Fruit fly (Drosophila melanogaster) whole organism, embryonic: ENCODE results near the gene Cbp20.

Experiments used
- Adf1 ChIP-seq: fragments of 200-800 bp; sonication (Bioruptor generic); IDR thresholded peaks from 2 replicates; pipeline ENCODE4 v1.3.6; 2022; ENCODE audit warnings: missing biosample characterization, missing genetic modification characterization
- B-H2 ChIP-seq: fragments of 200-800 bp; sonication (Bioruptor generic); optimal IDR thresholded peaks from 2 replicates; lab custom pipeline; 2018; ENCODE audit warnings: missing biosample characterization, mild to moderate bottlenecking, missing genetic modification characterization
- BEAF-32 ChIP-seq: fragments of 200-800 bp; sonication (Bioruptor generic); optimal IDR thresholded peaks from 3 replicates; lab custom pipeline; 2017; ENCODE audit warnings: missing biosample characterization, missing genetic modification characterization, mild to moderate bottlenecking, moderate library complexity, missing genetic modification reagents
- Blimp-1 ChIP-seq: fragments of 200-800 bp; sonication (Bioruptor generic); optimal IDR thresholded peaks from 3 replicates; lab custom pipeline; 2018; ENCODE audit warnings: missing biosample characterization, missing genetic modification characterization, mild to moderate bottlenecking, moderate library complexity, missing genetic modification reagents
- CG10274 ChIP-seq: fragments of 200-800 bp; sonication (Bioruptor generic); optimal IDR thresholded peaks from 3 replicates; lab custom pipeline; 2017; ENCODE audit warnings: missing biosample characterization, mild to moderate bottlenecking, missing genetic modification characterization
- CG10462 ChIP-seq: fragments of 200-800 bp; sonication (Bioruptor generic); optimal IDR thresholded peaks from 2 replicates; lab custom pipeline; 2016; ENCODE audit warnings: missing biosample characterization, missing genetic modification characterization
- CG15514 ChIP-seq: fragments of 200-800 bp; sonication (Bioruptor generic); optimal IDR thresholded peaks from 3 replicates; lab custom pipeline; 2017; ENCODE audit warnings: missing biosample characterization, missing genetic modification characterization, mild to moderate bottlenecking, moderate library complexity, missing genetic modification reagents
- CG16815 ChIP-seq: fragments of 200-800 bp; sonication (Bioruptor generic); optimal IDR thresholded peaks from 3 replicates; lab custom pipeline; 2017; ENCODE audit warnings: missing biosample characterization, mild to moderate bottlenecking, missing genetic modification characterization
- CG17612 ChIP-seq: fragments of 200-800 bp; sonication (Bioruptor generic); IDR thresholded peaks from 2 replicates; pipeline ENCODE4 v1.3.6; 2022; ENCODE audit warnings: missing biosample characterization, missing genetic modification characterization
- CG18619 ChIP-seq: fragments of 200-800 bp; sonication (Bioruptor generic); optimal IDR thresholded peaks from 3 replicates; lab custom pipeline; 2017; ENCODE audit warnings: missing biosample characterization, mild to moderate bottlenecking, missing genetic modification characterization
- CG6854 ChIP-seq: fragments of 200-800 bp; sonication (Bioruptor generic); optimal IDR thresholded peaks from 3 replicates; lab custom pipeline; 2017; ENCODE audit warnings: missing biosample characterization, mild to moderate bottlenecking, missing genetic modification characterization
- CG7745 ChIP-seq: fragments of 200-800 bp; sonication (Bioruptor generic); optimal IDR thresholded peaks from 2 replicates; lab custom pipeline; 2018; ENCODE audit warnings: missing biosample characterization, mild to moderate bottlenecking, missing genetic modification characterization, moderate library complexity
- CG7786 ChIP-seq: fragments of 200-800 bp; sonication (Bioruptor generic); optimal IDR thresholded peaks from 2 replicates; lab custom pipeline; 2016; ENCODE audit warnings: missing biosample characterization, missing genetic modification characterization
- CG7839 ChIP-seq: fragments of 200-800 bp; sonication (Bioruptor generic); optimal IDR thresholded peaks from 3 replicates; lab custom pipeline; 2018; ENCODE audit warnings: missing biosample characterization, mild to moderate bottlenecking, missing genetic modification characterization, moderate library complexity
- CG9727 ChIP-seq: fragments of 200-800 bp; sonication (Bioruptor generic); optimal IDR thresholded peaks from 3 replicates; lab custom pipeline; 2017; ENCODE audit warnings: missing biosample characterization, mild to moderate bottlenecking, missing genetic modification characterization
- CHES-1-like ChIP-seq: fragments of 200-800 bp; sonication (Bioruptor generic); optimal IDR thresholded peaks from 2 replicates; lab custom pipeline; 2016; ENCODE audit warnings: missing biosample characterization, missing genetic modification characterization
- D ChIP-seq, 2 experiments: fragments of 200-800 bp in 1 of 2; fragments of >200 bp in 1 of 2; sonication (Bioruptor generic) in 1 of 2; optimal IDR thresholded peaks; 2 replicates in 1 of 2; 3 replicates in 1 of 2; lab custom pipeline; 2017; ENCODE audit warnings: mild to moderate bottlenecking in 1 of 2, missing biosample characterization in 1 of 2, missing genetic modification characterization in 1 of 2, missing genetic modification reagents in 1 of 2
- Dll ChIP-seq: fragments of 200-800 bp; sonication (Bioruptor generic); IDR thresholded peaks from 4 replicates; pipeline ENCODE4 v1.3.6; 2022; ENCODE audit warnings: missing biosample characterization, missing genetic modification characterization; ENCODE audit not compliant: partially characterized antibody
- Doc2 ChIP-seq: fragments of 200-800 bp; sonication (Bioruptor generic); IDR thresholded peaks from 2 replicates; pipeline ENCODE4 v1.3.6; 2022; ENCODE audit warnings: missing biosample characterization, missing genetic modification characterization
- Dp ChIP-seq: fragments of 200-800 bp; sonication (Bioruptor generic); optimal IDR thresholded peaks from 2 replicates; lab custom pipeline; 2018; ENCODE audit warnings: missing biosample characterization, mild to moderate bottlenecking, missing genetic modification characterization, moderate library complexity
- Dref ChIP-seq: fragments of 200-800 bp; sonication (Bioruptor generic); IDR thresholded peaks from 2 replicates; pipeline ENCODE4 v1.3.6; 2022; ENCODE audit warnings: missing biosample characterization, missing genetic modification characterization
- Fer3 ChIP-seq: fragments of 200-800 bp; sonication (Bioruptor generic); optimal IDR thresholded peaks from 2 replicates; lab custom pipeline; 2018; ENCODE audit warnings: missing biosample characterization, mild to moderate bottlenecking, missing genetic modification characterization, moderate library complexity
- HLHmδ ChIP-seq: fragments of 200-800 bp; sonication (Bioruptor generic); optimal IDR thresholded peaks from 2 replicates; lab custom pipeline; 2018; ENCODE audit warnings: missing biosample characterization, mild to moderate bottlenecking, missing genetic modification characterization, moderate library complexity
- Hmx ChIP-seq: fragments of 200-800 bp; sonication (Bioruptor generic); optimal IDR thresholded peaks from 2 replicates; lab custom pipeline; 2016; ENCODE audit warnings: missing biosample characterization, missing genetic modification characterization
- Jarid2 ChIP-seq: fragments of 200-800 bp; sonication (Bioruptor generic); optimal IDR thresholded peaks from 3 replicates; lab custom pipeline; 2017; ENCODE audit warnings: mild to moderate bottlenecking, missing biosample characterization, missing genetic modification reagents, missing genetic modification characterization
- Lhr ChIP-seq: fragments of 200-800 bp; sonication (Bioruptor generic); optimal IDR thresholded peaks from 3 replicates; lab custom pipeline; 2017; ENCODE audit warnings: mild to moderate bottlenecking, missing biosample characterization, missing genetic modification reagents, missing genetic modification characterization
- Neu2 ChIP-seq: fragments of 200-800 bp; sonication (Bioruptor generic); optimal IDR thresholded peaks from 3 replicates; lab custom pipeline; 2016; ENCODE audit warnings: missing biosample characterization, missing genetic modification characterization, borderline replicate concordance
- Six4 ChIP-seq: fragments of 200-800 bp; sonication (Bioruptor generic); optimal IDR thresholded peaks from 2 replicates; lab custom pipeline; 2016; ENCODE audit warnings: missing biosample characterization, missing genetic modification characterization
- Sry-β ChIP-seq: fragments of 200-800 bp; sonication (Bioruptor generic); optimal IDR thresholded peaks from 2 replicates; lab custom pipeline; 2018; ENCODE audit warnings: missing biosample characterization, mild to moderate bottlenecking, missing genetic modification characterization, moderate library complexity
- Sry-δ ChIP-seq: fragments of 200-800 bp; sonication (Bioruptor generic); optimal IDR thresholded peaks from 2 replicates; lab custom pipeline; 2016; ENCODE audit warnings: missing biosample characterization, missing genetic modification characterization
- al ChIP-seq: fragments of 200-800 bp; sonication (Bioruptor generic); IDR thresholded peaks from 2 replicates; pipeline ENCODE4 v1.3.6; 2022; ENCODE audit warnings: missing biosample characterization, missing genetic modification characterization
- ato ChIP-seq: fragments of 200-800 bp; sonication (Bioruptor generic); IDR thresholded peaks from 2 replicates; pipeline ENCODE4 v1.3.6; 2022; ENCODE audit warnings: missing biosample characterization, missing genetic modification characterization; ENCODE audit not compliant: partially characterized antibody
- bab2 ChIP-seq: fragments of 200-800 bp; sonication (Bioruptor generic); optimal IDR thresholded peaks from 2 replicates; lab custom pipeline; 2016; ENCODE audit warnings: missing biosample characterization, missing genetic modification characterization
- br ChIP-seq: fragments of >200 bp; optimal IDR thresholded peaks from 2 replicates; lab custom pipeline; 2017
- cg ChIP-seq: fragments of 200-800 bp; sonication (Bioruptor generic); optimal IDR thresholded peaks from 3 replicates; lab custom pipeline; 2019; ENCODE audit warnings: missing biosample characterization, mild to moderate bottlenecking, missing genetic modification characterization, moderate library complexity
- corto ChIP-seq: fragments of 200-800 bp; sonication (Bioruptor generic); optimal IDR thresholded peaks from 2 replicates; lab custom pipeline; 2016; ENCODE audit warnings: missing biosample characterization, mild to moderate bottlenecking, missing genetic modification characterization, moderate library complexity
- cwo ChIP-seq: fragments of 200-800 bp; sonication (Bioruptor generic); optimal IDR thresholded peaks from 3 replicates; lab custom pipeline; 2017; ENCODE audit warnings: missing biosample characterization, missing genetic modification characterization, mild to moderate bottlenecking, moderate library complexity, missing genetic modification reagents
- dysf ChIP-seq: fragments of 200-800 bp; sonication (Bioruptor generic); IDR thresholded peaks from 3 replicates; pipeline ENCODE4 v1.3.6; 2022; ENCODE audit warnings: missing biosample characterization, missing genetic modification characterization
- gem ChIP-seq: fragments of 200-800 bp; sonication (Bioruptor generic); optimal IDR thresholded peaks from 2 replicates; lab custom pipeline; 2019; ENCODE audit warnings: missing biosample characterization, mild to moderate bottlenecking, missing genetic modification characterization, moderate library complexity
- gsb-n ChIP-seq: fragments of 200-800 bp; sonication (Bioruptor generic); optimal IDR thresholded peaks from 3 replicates; lab custom pipeline; 2018; ENCODE audit warnings: missing biosample characterization, mild to moderate bottlenecking, missing genetic modification characterization
- jumu ChIP-seq: fragments of 200-800 bp; sonication (Bioruptor generic); optimal IDR thresholded peaks from 3 replicates; lab custom pipeline; 2016; ENCODE audit warnings: missing biosample characterization, missing genetic modification characterization
- kay ChIP-seq: fragments of 200-800 bp; sonication (Bioruptor generic); optimal IDR thresholded peaks from 2 replicates; lab custom pipeline; 2016; ENCODE audit warnings: missing biosample characterization, missing genetic modification characterization
- lbe ChIP-seq: fragments of 200-800 bp; sonication (Bioruptor generic); optimal IDR thresholded peaks from 2 replicates; lab custom pipeline; 2016; ENCODE audit warnings: missing biosample characterization, mild to moderate bottlenecking, missing genetic modification characterization
- pzg ChIP-seq: fragments of 200-800 bp; sonication (Bioruptor generic); optimal IDR thresholded peaks from 3 replicates; lab custom pipeline; 2018; ENCODE audit warnings: missing biosample characterization, mild to moderate bottlenecking, missing genetic modification characterization, moderate library complexity
- slbo ChIP-seq: fragments of 200-800 bp; sonication (Bioruptor generic); IDR thresholded peaks from 2 replicates; pipeline ENCODE4 v1.3.6; 2022; ENCODE audit warnings: missing biosample characterization, missing genetic modification characterization
- tgo ChIP-seq: fragments of 200-800 bp; sonication (Bioruptor generic); IDR thresholded peaks from 3 replicates; pipeline ENCODE4 v1.3.6; 2022; ENCODE audit warnings: missing biosample characterization, missing genetic modification characterization
- tin ChIP-seq: fragments of 200-800 bp; sonication (Bioruptor generic); optimal IDR thresholded peaks from 3 replicates; lab custom pipeline; 2016; ENCODE audit warnings: missing biosample characterization, missing genetic modification characterization
- tio ChIP-seq: fragments of 200-800 bp; sonication (Bioruptor generic); optimal IDR thresholded peaks from 2 replicates; lab custom pipeline; 2017; ENCODE audit warnings: missing biosample characterization, missing genetic modification characterization, inconsistent platforms

The Cbp20 gene

DNA sequence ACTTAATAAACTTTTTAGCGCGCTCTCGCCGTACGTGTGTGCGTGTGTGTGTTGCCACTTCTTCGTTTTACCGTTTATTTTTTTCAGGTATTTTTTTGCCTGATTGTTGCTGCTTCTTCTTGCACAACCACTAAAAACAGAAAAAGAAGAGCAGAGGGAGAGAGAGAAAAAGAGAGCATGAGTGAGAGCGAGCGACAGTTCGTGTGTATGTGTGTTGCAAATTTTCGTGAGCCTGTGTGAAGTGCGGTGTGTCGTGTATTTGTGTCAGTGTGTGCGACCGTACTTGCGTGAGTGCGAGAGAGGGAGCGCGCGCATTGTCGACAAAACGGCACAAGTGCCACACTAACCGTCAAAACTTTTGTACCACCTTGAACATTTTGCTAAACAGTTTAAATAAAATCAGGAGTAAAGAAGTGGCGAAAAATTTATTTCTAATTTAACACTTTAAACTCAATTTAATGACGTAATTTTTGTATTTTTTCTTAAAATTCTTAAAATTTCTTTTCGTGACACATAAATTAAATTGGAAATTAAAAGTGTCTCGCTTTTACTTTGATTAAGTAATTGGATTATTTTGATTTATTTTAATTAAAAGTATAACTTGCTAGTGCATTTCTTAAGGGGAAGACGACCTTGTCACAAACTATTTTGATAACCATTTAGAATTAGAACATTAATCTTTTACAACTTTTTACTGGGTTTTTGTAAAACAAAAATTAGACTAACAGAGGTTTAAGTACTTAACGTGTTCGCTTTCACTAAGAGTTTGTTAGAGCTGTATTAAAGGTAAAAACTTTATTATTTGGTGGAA lies 32.7 kb downstream of the Cbp20 start (continued):
- no peak for TF ChIP-seq Sry-β (GFP tag; lab: Kevin White, UChicago)
- TF ChIP-seq dysf (GFP tag; lab: Robert Waterston, UW), result no peak
- peak; percentile 99 for TF ChIP-seq cg (GFP tag; lab: Kevin White, UChicago)
- TF ChIP-seq corto (GFP tag; lab: Kevin White, UChicago), result peak; percentile 8
- no peak for TF ChIP-seq CG17612 (GFP tag; lab: Robert Waterston, UW)
- peak; percentile 1 for TF ChIP-seq BEAF-32
- peak; percentile 31 for TF ChIP-seq Hmx (GFP tag; lab: Kevin White, UChicago)
- TF ChIP-seq Dll, result no peak
- peak; percentile 32 for TF ChIP-seq kay
- peak; percentile 79 for TF ChIP-seq tio (GFP tag; lab: Kevin White, UChicago)
- TF ChIP-seq jumu (GFP tag; lab: Kevin White, UChicago), result peak; percentile 19
- peak; percentile 19 for TF ChIP-seq Six4
- TF ChIP-seq slbo (GFP tag; lab: Robert Waterston, UW), result no peak
- TF ChIP-seq bab2 (GFP tag; lab: Kevin White, UChicago), result peak; percentile 62
- TF ChIP-seq Sry-δ (GFP tag; lab: Kevin White, UChicago), result no peak
- TF ChIP-seq Fer3, result peak; percentile 35
- TF ChIP-seq CG9727, result peak; percentile 80
- TF ChIP-seq CG18619, result peak; percentile 75
- TF ChIP-seq CG7745 (tag; lab: Kevin White, UChicago), result peak; percentile 26
- TF ChIP-seq HLHmδ (GFP tag; lab: Kevin White, UChicago), result peak; percentile 37
- no peak for TF ChIP-seq Adf1 (GFP tag; lab: Robert Waterston, UW)
- peak; percentile 86 for TF ChIP-seq lbe
- peak; percentile 26 for TF ChIP-seq CG7786 (GFP tag; lab: Kevin White, UChicago)
- TF ChIP-seq ato (GFP tag; lab: Robert Waterston, UW), result no peak
- no peak for TF ChIP-seq Lhr
- TF ChIP-seq cwo (GFP tag; lab: Kevin White, UChicago), result peak; percentile 51
- TF ChIP-seq CG10274 (GFP tag; lab: Kevin White, UChicago), result peak; percentile 57
- TF ChIP-seq br (lab: Kevin White, UChicago), result no peak
- peak; percentile 79 for TF ChIP-seq gem (tag; lab: Kevin White, UChicago)
- peak; percentile 52 for TF ChIP-seq tin (GFP tag; lab: Kevin White, UChicago)
- TF ChIP-seq tgo, result no peak
- peak; percentile 41 for TF ChIP-seq CG6854 (GFP tag; lab: Kevin White, UChicago)
- no peak for TF ChIP-seq Neu2 (GFP tag; lab: Kevin White, UChicago)
- peak; percentile 3 for TF ChIP-seq pzg (GFP tag; lab: Kevin White, UChicago)
- peak; percentile 7 for TF ChIP-seq CHES-1-like
- no peak for TF ChIP-seq D (optimal IDR thresholded peaks at IDR 0.05; lab: Kevin White, UChicago)
- TF ChIP-seq D (GFP tag; optimal IDR thresholded peaks at IDR 0.05; lab: Kevin White, UChicago), result peak; percentile 26
- peak; percentile 61 for TF ChIP-seq CG7839 (tag; lab: Kevin White, UChicago)
- TF ChIP-seq Dref (GFP tag; lab: Robert Waterston, UW), result no peak
- peak; percentile 7 for TF ChIP-seq B-H2 (GFP tag; lab: Kevin White, UChicago)
- peak; percentile 66 for TF ChIP-seq CG16815 (GFP tag; lab: Kevin White, UChicago)
- peak; percentile 16 for TF ChIP-seq Dp (GFP tag; lab: Kevin White, UChicago)
- no peak for TF ChIP-seq al
- TF ChIP-seq Jarid2 (GFP tag; lab: Kevin White, UChicago), result peak; percentile 38
- TF ChIP-seq gsb-n (tag; lab: Kevin White, UChicago), result peak; percentile 50
- no peak for TF ChIP-seq CG15514 (GFP tag; lab: Kevin White, UChicago)
- peak; percentile 31 for TF ChIP-seq Blimp-1 (GFP tag; lab: Kevin White, UChicago)
- TF ChIP-seq Doc2 (GFP tag; lab: Robert Waterston, UW), result no peak
- TF ChIP-seq CG10462, result peak; percentile 4
